Fruit fly (Drosophila melanogaster): ENCODE data around the gene jvl.

DNA sequence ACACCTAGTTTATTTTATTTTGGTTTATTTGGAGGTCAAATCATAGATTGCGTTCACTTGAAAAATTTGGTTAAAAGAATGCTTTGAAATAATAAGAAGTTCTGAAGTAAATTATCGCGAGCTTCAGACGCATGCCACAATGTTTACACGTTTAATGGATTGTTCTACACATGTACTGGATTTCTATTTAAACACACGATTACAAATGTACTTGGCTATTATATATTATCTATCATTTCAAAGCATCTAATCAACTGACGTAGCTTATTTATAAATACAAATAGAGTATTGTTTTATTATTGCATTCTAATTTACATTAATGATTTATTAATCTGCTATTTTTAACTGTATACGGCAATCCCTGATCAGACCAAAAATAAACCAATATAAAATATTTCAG, 7.4 kb upstream of the jvl start:
- TF ChIP-seq Dll (optimal IDR thresholded peaks at IDR 0.05) (no peak), usp (GFP tag; optimal IDR thresholded peaks at IDR 0.05) (no peak)

All from whole organism.